Worm (Caenorhabditis elegans) whole organism, L4/young adult: ENCODE data around the gene Y51A2A.6.

Experiments used
- W03F9.2 ChIP-seq: fragments of 150-350 bp; optimal IDR thresholded peaks from 2 replicates; lab custom pipeline; 2014; ENCODE audit warnings: missing biosample characterization, missing genetic modification characterization
- dao-5 ChIP-seq: sonication (generic microtip); optimal IDR thresholded peaks from 2 replicates; lab custom pipeline; 2016; ENCODE audit warnings: missing genotype, missing genetic modification characterization, moderate library complexity, missing compliant biosample characterization

- no peak for TF ChIP-seq dao-5
- no peak for TF ChIP-seq W03F9.2 (tag; lab: Kevin White, UChicago)
Measured at ce11 chrV:18270403-18270802, 32.1 kb upstream of the Y51A2A.6 start, which contains the start of gene Y37H2C.4.
